Worm (Caenorhabditis elegans) whole organism, L4 larva: Measurements from ENCODE around the gene fbxa-158.

Source experiments
- D1046.2 ChIP-seq: fragments of 200-800 bp; sonication (Bioruptor generic); IDR thresholded peaks from 2 replicates; pipeline ENCODE4 v1.3.6; 2022; ENCODE audit warnings: missing genetic modification characterization, missing compliant biosample characterization
- F10B5.3 ChIP-seq: sonication (generic microtip); optimal IDR thresholded peaks from 2 replicates; lab custom pipeline; 2016; ENCODE audit warnings: mild to moderate bottlenecking, missing genetic modification characterization, missing compliant biosample characterization
- F44E2.7 ChIP-seq: fragments of 200-800 bp; sonication (Bioruptor generic); IDR thresholded peaks from 2 replicates; pipeline ENCODE4 v2.1.2; 2022; ENCODE audit warnings: missing genetic modification characterization, missing compliant biosample characterization
- F49E8.2 ChIP-seq: sonication (generic microtip); optimal IDR thresholded peaks from 2 replicates; lab custom pipeline; 2016; ENCODE audit warnings: missing compliant biosample characterization, mild to moderate bottlenecking, missing genetic modification characterization, borderline replicate concordance
- T26A8.4 ChIP-seq: fragments of 200-800 bp; sonication (Bioruptor generic); IDR thresholded peaks from 2 replicates; pipeline ENCODE4 v1.3.6; 2022; ENCODE audit warnings: missing genetic modification characterization, missing compliant biosample characterization
- Y48G9A.11 ChIP-seq: fragments of 200-800 bp; sonication (Bioruptor generic); IDR thresholded peaks from 2 replicates; pipeline ENCODE4 v1.3.6; 2022; ENCODE audit warnings: missing genetic modification reagents, missing genetic modification characterization, missing compliant biosample characterization
- Y5F2A.4 ChIP-seq: fragments of 200-800 bp; sonication (Bioruptor generic); optimal IDR thresholded peaks from 2 replicates; lab custom pipeline; 2018; ENCODE audit warnings: mild to moderate bottlenecking, missing genetic modification characterization, missing compliant biosample characterization
- Y75B8A.6 ChIP-seq: fragments of 200-800 bp; sonication (Bioruptor generic); IDR thresholded peaks from 2 replicates; pipeline ENCODE4 v1.3.6; 2022; ENCODE audit warnings: missing genetic modification reagents, missing genetic modification characterization, missing compliant biosample characterization
- ZK337.2 ChIP-seq: fragments of 200-800 bp; sonication (Bioruptor generic); IDR thresholded peaks from 2 replicates; pipeline ENCODE4 v1.3.6; 2022; ENCODE audit warnings: missing genetic modification reagents, missing genetic modification characterization, missing compliant biosample characterization
- ceh-44 ChIP-seq: fragments of 200-800 bp; sonication (Bioruptor generic); IDR thresholded peaks from 2 replicates; pipeline ENCODE4 v1.3.6; 2022; ENCODE audit warnings: missing genetic modification reagents, missing genetic modification characterization, missing compliant biosample characterization
- cey-2 ChIP-seq: sonication (generic microtip); optimal IDR thresholded peaks from 3 replicates; lab custom pipeline; 2017; ENCODE audit warnings: missing genetic modification characterization, mild to moderate bottlenecking, missing compliant biosample characterization, antibody characterized with exemption, borderline replicate concordance; ENCODE audit not compliant: insufficient read depth
- daf-12 ChIP-seq: fragments of 150-350 bp; optimal IDR thresholded peaks from 2 replicates; lab custom pipeline; 2014; ENCODE audit warnings: missing biosample characterization, missing genetic modification reagents, missing genetic modification characterization
- daf-16 ChIP-seq, 3 experiments: sonication (generic microtip); optimal IDR thresholded peaks; 2 replicates each; lab custom pipeline; 2016 to 2017; ENCODE audit warnings: missing genetic modification characterization in 3 of 3, missing genetic modification reagents in 3 of 3, mild to moderate bottlenecking in 2 of 3, missing compliant biosample characterization in 2 of 3, missing biosample characterization in 1 of 3, moderate library complexity in 1 of 3
- daf-19 ChIP-seq: fragments of 200-800 bp; sonication (Bioruptor generic); conservative IDR thresholded peaks from 2 replicates; pipeline ENCODE4 v1.3.6; 2022; ENCODE audit warnings: missing genetic modification characterization, missing compliant biosample characterization
- dpl-1 ChIP-seq: fragments of 150-350 bp; optimal IDR thresholded peaks from 2 replicates; lab custom pipeline; 2014; ENCODE audit warnings: missing biosample characterization, missing genetic modification reagents, missing genetic modification characterization
- hif-1 ChIP-seq, 2 experiments: sonication (generic microtip); optimal IDR thresholded peaks; 2 replicates each; lab custom pipeline; 2016 to 2017; ENCODE audit warnings: missing compliant biosample characterization in 2 of 2, missing genetic modification characterization in 2 of 2, missing genetic modification reagents in 2 of 2, missing genotype in 2 of 2, mild to moderate bottlenecking in 1 of 2
- jun-1 ChIP-seq: fragments of 150-350 bp; optimal IDR thresholded peaks from 2 replicates; lab custom pipeline; 2014; ENCODE audit warnings: missing biosample characterization, missing genetic modification reagents, missing genetic modification characterization
- lin-13 ChIP-seq: fragments of 150-350 bp; optimal IDR thresholded peaks from 2 replicates; lab custom pipeline; 2014; ENCODE audit warnings: missing biosample characterization, missing genetic modification reagents, missing genetic modification characterization
- lin-29 ChIP-seq: fragments of 200-800 bp; sonication (Bioruptor generic); IDR thresholded peaks from 2 replicates; pipeline ENCODE4 v1.3.6; 2022; ENCODE audit warnings: missing genetic modification reagents, missing genetic modification characterization, missing compliant biosample characterization
- lin-39 ChIP-seq: fragments of 150-350 bp; optimal IDR thresholded peaks from 2 replicates; lab custom pipeline; 2014; ENCODE audit warnings: missing biosample characterization, missing genetic modification reagents, missing genetic modification characterization
- madf-5 ChIP-seq, 2 experiments: fragments of 200-800 bp; sonication (Bioruptor generic); IDR thresholded peaks; 2 replicates each; pipeline ENCODE4 v1.3.6; 2022; ENCODE audit warnings: missing compliant biosample characterization in 2 of 2, missing genetic modification characterization in 2 of 2
- mdt-29 ChIP-seq: fragments of 200-800 bp; sonication (Bioruptor generic); IDR thresholded peaks from 2 replicates; pipeline ENCODE4 v1.3.6; 2022; ENCODE audit warnings: missing genetic modification reagents, missing genetic modification characterization, missing compliant biosample characterization
- mes-2 ChIP-seq: sonication (generic microtip); optimal IDR thresholded peaks from 2 replicates; lab custom pipeline; 2016; ENCODE audit warnings: missing genotype, mild to moderate bottlenecking, missing genetic modification characterization, missing compliant biosample characterization; ENCODE audit not compliant: poor library complexity, severe bottlenecking
- mxl-2 ChIP-seq: fragments of 200-800 bp; sonication (Bioruptor generic); conservative IDR thresholded peaks from 2 replicates; pipeline ENCODE4 v1.3.6; 2022; ENCODE audit warnings: missing genetic modification reagents, missing genetic modification characterization, missing compliant biosample characterization
- nhr-111 ChIP-seq: fragments of 200-800 bp; sonication (Bioruptor generic); optimal IDR thresholded peaks from 2 replicates; lab custom pipeline; 2018; ENCODE audit warnings: mild to moderate bottlenecking, missing genetic modification characterization, missing compliant biosample characterization
- nhr-25 ChIP-seq: sonication (generic microtip); optimal IDR thresholded peaks from 2 replicates; lab custom pipeline; 2017; ENCODE audit warnings: missing genetic modification characterization, mild to moderate bottlenecking, missing compliant biosample characterization, antibody characterized with exemption, moderate library complexity, borderline replicate concordance; ENCODE audit not compliant: insufficient read depth
- nhr-28 ChIP-seq: fragments of 150-350 bp; optimal IDR thresholded peaks from 2 replicates; lab custom pipeline; 2014; ENCODE audit warnings: missing biosample characterization, missing genetic modification characterization
- nhr-41 ChIP-seq: fragments of 200-800 bp; sonication (Bioruptor generic); IDR thresholded peaks from 2 replicates; pipeline ENCODE4 v1.3.6; 2022; ENCODE audit warnings: missing genetic modification reagents, missing genetic modification characterization, missing compliant biosample characterization
- nhr-42 ChIP-seq: fragments of 200-800 bp; sonication (Bioruptor generic); IDR thresholded peaks from 2 replicates; pipeline ENCODE4 v1.3.6; 2022; ENCODE audit warnings: missing genetic modification characterization, missing compliant biosample characterization
- nhr-6 ChIP-seq: fragments of 150-350 bp; optimal IDR thresholded peaks from 2 replicates; lab custom pipeline; 2014; ENCODE audit warnings: missing biosample characterization, missing genetic modification characterization
- pqm-1 ChIP-seq: sonication (generic microtip); optimal IDR thresholded peaks from 2 replicates; lab custom pipeline; 2017; ENCODE audit warnings: missing biosample characterization, missing genetic modification characterization
- rbr-2 ChIP-seq: sonication (generic microtip); optimal IDR thresholded peaks from 2 replicates; lab custom pipeline; 2016; ENCODE audit warnings: missing genotype, missing genetic modification characterization, missing compliant biosample characterization
- saeg-2 ChIP-seq: fragments of 200-800 bp; sonication (Bioruptor generic); IDR thresholded peaks from 2 replicates; pipeline ENCODE4 v1.3.6; 2022; ENCODE audit warnings: missing genetic modification reagents, missing genetic modification characterization, missing compliant biosample characterization
- set-16 ChIP-seq: fragments of 200-800 bp; sonication (Bioruptor generic); IDR thresholded peaks from 2 replicates; pipeline ENCODE4 v1.3.6; 2022; ENCODE audit warnings: missing genetic modification reagents, missing genetic modification characterization, missing compliant biosample characterization
- skn-1 ChIP-seq: fragments of 150-350 bp; optimal IDR thresholded peaks from 2 replicates; lab custom pipeline; 2014; ENCODE audit warnings: missing biosample characterization, missing genetic modification characterization
- unc-62 ChIP-seq, 3 experiments: fragments of 150-350 bp in 1 of 3; sonication (generic microtip); optimal IDR thresholded peaks in 2 of 3; peaks in 1 of 3; 1 replicate in 1 of 3; 2 replicates in 2 of 3; lab custom pipeline; 2014 to 2017; ENCODE audit warnings: missing biosample characterization in 3 of 3, missing genetic modification characterization in 3 of 3, missing genetic modification reagents in 3 of 3, missing genotype in 1 of 3
- vab-7 ChIP-seq: fragments of 200-800 bp; sonication (Bioruptor generic); IDR thresholded peaks from 2 replicates; pipeline ENCODE4 v1.3.6; 2022; ENCODE audit warnings: missing genetic modification reagents, missing genetic modification characterization, missing compliant biosample characterization
- zag-1 ChIP-seq: fragments of 150-350 bp; optimal IDR thresholded peaks from 2 replicates; lab custom pipeline; 2014; ENCODE audit warnings: missing biosample characterization, missing genetic modification characterization
- ztf-7 ChIP-seq: fragments of 150-350 bp; optimal IDR thresholded peaks from 2 replicates; lab custom pipeline; 2014; ENCODE audit warnings: missing biosample characterization, missing genetic modification characterization

The fbxa-158 gene

DNA sequence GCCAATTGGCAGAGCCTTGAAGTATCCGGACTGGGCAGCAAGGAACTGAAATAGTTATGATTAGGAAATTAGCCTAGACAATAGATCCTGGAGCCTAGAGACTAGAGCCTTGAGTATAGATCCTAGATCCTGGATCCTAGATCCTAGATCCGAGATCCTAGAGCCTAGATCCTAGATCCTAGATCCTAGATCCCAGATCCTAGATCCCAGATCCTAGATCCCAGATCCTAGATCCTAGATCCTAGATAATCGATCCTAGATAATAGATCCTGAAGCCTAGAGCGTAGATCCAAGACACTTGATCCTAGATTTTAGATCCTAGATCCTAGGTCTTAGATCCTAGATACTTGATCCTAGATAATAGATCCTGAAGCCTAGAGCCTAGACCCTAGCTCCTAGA lies 16.1 kb downstream of the fbxa-158 start:
- TF ChIP-seq daf-12 (tag; lab: Kevin White, UChicago) (no peak), zag-1 (no peak), nhr-42 (GFP tag; lab: Robert Waterston, UW) (no peak), F44E2.7 (GFP tag; lab: Robert Waterston, UW) (no peak), Y48G9A.11 (GFP tag; lab: Robert Waterston, UW) (no peak), F49E8.2 (no peak)

ce11 chrII:1603049-1603448 lies 18.0 kb downstream of the fbxa-158 start:
- TF ChIP-seq lin-29 (GFP tag; lab: Robert Waterston, UW), result no peak
- peak; percentile 84 for TF ChIP-seq set-16

DNA sequence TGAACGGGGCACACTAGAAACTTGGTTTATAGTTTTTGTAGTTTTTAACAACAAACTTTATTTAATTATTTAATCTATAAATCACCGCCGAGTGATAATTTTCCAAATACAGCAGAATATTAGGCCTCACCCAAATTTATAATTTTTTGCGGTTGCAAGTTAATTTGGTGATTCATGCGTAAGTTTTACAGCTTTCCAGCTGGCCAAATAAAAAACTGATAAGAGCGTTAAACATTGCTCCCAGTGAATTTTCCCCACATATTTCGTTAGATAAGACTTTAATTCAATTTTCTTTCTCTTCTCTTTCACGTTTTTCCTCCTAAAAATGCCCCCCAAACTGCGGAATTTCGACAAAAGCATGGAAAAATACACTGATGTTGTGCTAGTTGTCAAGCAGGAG lies 19.6 kb downstream of the fbxa-158 start, which contains the start of gene bath-47:
TSS of gene bath-47 (plus strand) at position 305 of the 400 bp plus-strand sequence.
- TF ChIP-seq Y75B8A.6 (GFP tag; lab: Robert Waterston, UW) (no peak), nhr-25 (tag; lab: Kevin White, UChicago) (no peak), nhr-111 (GFP tag; lab: Kevin White, UChicago) (no peak), jun-1 (tag; lab: Kevin White, UChicago) (no peak), nhr-41 (GFP tag; lab: Robert Waterston, UW) (no peak), nhr-28 (tag; lab: Kevin White, UChicago) (no peak), unc-62 (GFP tag; optimal IDR thresholded peaks at IDR 0.05 in 1 of 2; lab: Kevin White, UChicago) (no peak), unc-62 (tag; optimal IDR thresholded peaks at IDR 0.05; lab: Kevin White, UChicago) (no peak), saeg-2 (GFP tag; lab: Robert Waterston, UW) (no peak)

DNA sequence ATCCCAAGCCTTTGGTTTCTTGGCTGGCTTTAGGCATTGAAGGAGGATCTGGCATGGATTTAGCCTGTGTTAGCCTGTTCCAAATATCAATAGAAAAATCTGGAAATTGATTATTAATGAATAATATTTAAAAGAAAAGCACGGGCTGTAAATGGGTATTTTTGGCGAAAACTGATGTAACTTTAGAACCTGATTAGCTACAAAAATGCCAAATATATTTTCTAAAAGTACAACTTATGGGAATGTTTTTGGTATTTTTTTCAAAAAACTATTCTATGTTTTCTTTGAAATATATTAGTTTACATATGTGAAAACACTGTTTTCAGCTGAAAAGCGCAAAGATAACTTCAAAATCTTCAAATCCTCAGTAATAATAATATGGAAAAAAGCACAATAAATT lies 20.4 kb downstream of the fbxa-158 start, which contains the start of gene bath-26:
TSS of gene bath-26 (minus strand) at position 101 of the 400 bp plus-strand sequence.
- TF ChIP-seq cey-2 (tag; lab: Kevin White, UChicago) (no peak), unc-62 (GFP tag; optimal IDR thresholded peaks at IDR 0.05 in 1 of 2; lab: Kevin White, UChicago) (peak in 1 of 2 experiments; percentile 30), unc-62 (tag; optimal IDR thresholded peaks at IDR 0.05; lab: Kevin White, UChicago) (no peak), mes-2 (no peak), nhr-25 (tag; lab: Kevin White, UChicago) (no peak), ztf-7 (tag; lab: Kevin White, UChicago) (no peak)

DNA sequence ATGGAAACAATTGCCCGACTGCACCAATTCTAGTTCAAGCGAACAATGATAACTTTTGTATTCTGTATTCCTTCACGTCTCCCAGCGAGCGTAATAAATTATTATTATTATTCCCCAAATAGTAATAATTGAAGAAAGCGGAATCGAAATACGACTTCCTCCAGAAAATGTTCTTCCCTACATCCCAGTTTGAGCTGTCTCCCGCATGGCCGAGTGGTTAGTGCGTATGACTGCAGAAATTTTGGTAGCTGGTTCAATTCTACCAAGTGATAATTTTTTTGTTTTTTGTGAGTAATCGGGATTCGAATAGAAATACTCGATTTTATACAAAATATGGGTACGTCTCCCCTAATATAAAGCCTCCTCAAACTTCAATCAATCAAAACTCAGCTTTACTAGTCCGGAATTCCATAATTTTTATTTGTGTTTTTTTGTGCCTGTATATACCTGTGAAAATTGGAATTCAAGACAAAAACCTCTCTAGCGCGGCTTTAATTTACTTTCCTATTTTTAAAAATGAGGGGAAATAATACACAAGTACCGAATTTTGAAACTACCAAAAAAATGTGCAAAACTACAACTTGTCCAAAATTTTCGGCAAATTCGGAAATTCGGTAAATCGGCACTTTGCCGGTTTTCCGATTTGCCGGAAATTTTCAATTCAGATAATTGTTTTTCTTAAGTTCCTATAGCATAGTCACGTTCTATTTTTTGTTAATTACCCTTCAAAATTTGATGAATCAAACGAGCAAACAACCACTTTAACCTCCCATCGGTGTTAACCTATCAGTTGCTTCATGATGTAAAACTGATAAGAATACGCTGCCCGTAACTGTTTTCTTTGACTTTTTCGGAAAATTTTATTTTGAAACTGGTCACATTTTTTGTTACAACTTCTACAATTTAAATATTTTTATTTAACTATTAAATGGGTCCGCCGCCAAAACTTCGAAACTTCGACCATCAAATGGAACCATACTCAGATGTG lies 23.7 kb downstream of the fbxa-158 start, which contains the start of gene bath-46:
TSS of gene bath-46 (plus strand) at position 806 of the 988 bp plus-strand sequence.
- no peak for TF ChIP-seq daf-12 (tag; lab: Kevin White, UChicago)
- peak; percentile 90 for TF ChIP-seq pqm-1
- no peak for TF ChIP-seq ZK337.2 (GFP tag; lab: Robert Waterston, UW)
- TF ChIP-seq vab-7 (GFP tag; lab: Robert Waterston, UW), result peak; percentile 48; the same call in 1 of the 2 replicates
- TF ChIP-seq lin-39 (tag; lab: Kevin White, UChicago), result no peak
- no peak for TF ChIP-seq rbr-2 (tag; lab: Kevin White, UChicago)
- no peak for TF ChIP-seq lin-29 (GFP tag; lab: Robert Waterston, UW)
- no peak for TF ChIP-seq T26A8.4
- peak; percentile 57 for TF ChIP-seq nhr-28 (tag; lab: Kevin White, UChicago)
- TF ChIP-seq daf-16 (GFP tag; optimal IDR thresholded peaks at IDR 0.05; lab: Kevin White, UChicago), result no peak
- peak; percentile 68 for TF ChIP-seq daf-16 (tag; optimal IDR thresholded peaks at IDR 0.05; lab: Kevin White, UChicago)
- no peak for TF ChIP-seq skn-1 (tag; lab: Kevin White, UChicago)
- no peak for TF ChIP-seq mdt-29 (GFP tag; lab: Robert Waterston, UW)
- TF ChIP-seq D1046.2, result no peak
- TF ChIP-seq dpl-1 (GFP tag; lab: Kevin White, UChicago), result no peak
- no peak for TF ChIP-seq F10B5.3 (tag; lab: Kevin White, UChicago)
- no peak for TF ChIP-seq nhr-6 (tag; lab: Kevin White, UChicago)
- TF ChIP-seq daf-19 (GFP tag; lab: Robert Waterston, UW), result no peak
- no peak for TF ChIP-seq Y5F2A.4 (GFP tag; lab: Kevin White, UChicago)
- no peak for TF ChIP-seq hif-1 (tag; optimal IDR thresholded peaks at IDR 0.05; lab: Kevin White, UChicago)
- no peak for TF ChIP-seq lin-13 (GFP tag; lab: Kevin White, UChicago)
- no peak for TF ChIP-seq madf-5 (GFP tag; IDR thresholded peaks at IDR 0.05; lab: Robert Waterston, UW)
- no peak for TF ChIP-seq ceh-44
- TF ChIP-seq mxl-2, result no peak
